Fruit fly (Drosophila melanogaster): ENCODE data around the gene CG14722.

DNA sequence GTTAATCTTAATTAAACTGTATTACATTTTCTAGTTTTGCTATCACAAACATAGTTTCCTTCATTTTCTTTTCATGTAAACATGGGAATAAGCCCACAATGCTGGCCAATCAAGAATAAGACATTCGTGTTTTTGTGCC is 8.5 kb downstream of the CG14722 start, which contains the start of gene CG43062:
- TF ChIP-seq kay (GFP tag; ENCODE audit: borderline replicate concordance) (no peak), Hr96 (GFP tag; optimal IDR thresholded peaks at IDR 0.05) (no peak), CG33017 (tag; optimal IDR thresholded peaks at IDR 0.05) (no peak), cic (GFP tag; optimal IDR thresholded peaks at IDR 0.05) (no peak), CG7045 (GFP tag; optimal IDR thresholded peaks at IDR 0.05) (no peak), Mnt (GFP tag; optimal IDR thresholded peaks at IDR 0.05) (no peak), Clk (GFP tag; optimal IDR thresholded peaks at IDR 0.05) (no peak), bab1 (GFP tag; optimal IDR thresholded peaks at IDR 0.05) (no peak), CG14711 (tag; optimal IDR thresholded peaks at IDR 0.05) (no peak), Crg-1 (GFP tag; optimal IDR thresholded peaks at IDR 0.05) (no peak), CG11617 (GFP tag; optimal IDR thresholded peaks at IDR 0.05) (no peak), ovo (GFP tag; optimal IDR thresholded peaks at IDR 0.05) (no peak)
